Worm (Caenorhabditis elegans) whole organism, midembryonic: ENCODE data around the gene laf-1.
A peak's percentile ranks its signal among the peaks of the same experiment; 100 is the strongest.

Source experiments
- T22C8.4 ChIP-seq: fragments of 200-800 bp; sonication (Bioruptor generic); IDR thresholded peaks from 2 replicates; pipeline ENCODE4 v1.3.6; 2022; ENCODE audit warnings: missing genetic modification characterization, missing compliant biosample characterization
- cog-1 ChIP-seq: sonication (generic microtip); optimal IDR thresholded peaks from 2 replicates; lab custom pipeline; 2016; ENCODE audit warnings: missing genetic modification characterization, missing compliant biosample characterization
- flt-1 ChIP-seq: fragments of 200-800 bp; sonication (Bioruptor generic); IDR thresholded peaks from 2 replicates; pipeline ENCODE4 v1.3.6; 2022; ENCODE audit warnings: missing genetic modification characterization, missing compliant biosample characterization
- klf-2 ChIP-seq: fragments of 200-800 bp; sonication (Bioruptor generic); conservative IDR thresholded peaks from 2 replicates; pipeline ENCODE4 v1.3.6; 2022; ENCODE audit warnings: missing genetic modification reagents, missing genetic modification characterization, missing compliant biosample characterization
- med-1 ChIP-seq: sonication (generic microtip); optimal IDR thresholded peaks from 2 replicates; lab custom pipeline; 2017; ENCODE audit warnings: missing genetic modification characterization, mild to moderate bottlenecking, missing compliant biosample characterization, antibody characterized with exemption, missing genetic modification reagents; ENCODE audit not compliant: insufficient read depth
- ref-1 ChIP-seq: fragments of 200-800 bp; sonication (Bioruptor generic); conservative IDR thresholded peaks from 2 replicates; pipeline ENCODE4 v1.3.6; 2022; ENCODE audit warnings: missing genetic modification reagents, missing genetic modification characterization, missing compliant biosample characterization
- tab-1 ChIP-seq: fragments of 200-800 bp; sonication (Bioruptor generic); IDR thresholded peaks from 2 replicates; pipeline ENCODE4 v1.3.6; 2022; ENCODE audit warnings: missing genetic modification characterization, missing compliant biosample characterization
- ztf-23 ChIP-seq: fragments of 200-800 bp; sonication (Bioruptor generic); IDR thresholded peaks from 2 replicates; pipeline ENCODE4 v1.3.6; 2022; ENCODE audit warnings: missing genetic modification reagents, missing genetic modification characterization, missing compliant biosample characterization
- ztf-29 ChIP-seq: fragments of 200-800 bp; sonication (Bioruptor generic); IDR thresholded peaks from 2 replicates; pipeline ENCODE4 v1.3.6; 2022; ENCODE audit warnings: missing genetic modification reagents, missing genetic modification characterization, missing compliant biosample characterization

laf-1 gene

ce11 chrIII:2801800-2802515, 23.1 kb upstream of the laf-1 start, which contains the start of the genes twk-45 and Y71H2AM.25:
Gene twk-45 (minus strand): TSS chrIII:2801900.
Gene Y71H2AM.25 (plus strand): TSS chrIII:2802465.
- TF ChIP-seq med-1 (no peak), flt-1 (GFP tag; lab: Robert Waterston, UW) (no peak), cog-1 (tag; lab: Kevin White, UChicago) (no peak), T22C8.4 (GFP tag; lab: Robert Waterston, UW) (no peak), tab-1 (no peak), ref-1 (GFP tag; lab: Robert Waterston, UW) (no peak), ztf-29 (GFP tag; lab: Robert Waterston, UW) (no peak), klf-2 (GFP tag; lab: Robert Waterston, UW) (no peak), ztf-23 (GFP tag; lab: Robert Waterston, UW) (no peak)

- TF ChIP-seq med-1: no peak
- TF ChIP-seq tab-1: 0 out of 2 replicates have a peak, but pooled peaks have one; percentile 33
- no peak for TF ChIP-seq cog-1 (tag; lab: Kevin White, UChicago)
- TF ChIP-seq klf-2 (GFP tag; lab: Robert Waterston, UW): no peak
- no peak for TF ChIP-seq flt-1 (GFP tag; lab: Robert Waterston, UW)
Measured at ce11 chrIII:2800743-2801142, 21.9 kb upstream of the laf-1 start.

- TF ChIP-seq flt-1 (GFP tag; lab: Robert Waterston, UW) (0 out of 2 replicates have a peak, but pooled peaks have one; percentile 5), ref-1 (GFP tag; lab: Robert Waterston, UW) (no peak), tab-1 (no peak), med-1 (no peak), ztf-29 (GFP tag; lab: Robert Waterston, UW) (0 out of 2 replicates have a peak, but pooled peaks have one; percentile 42)
Measured at ce11 chrIII:2795442-2796023, 16.7 kb upstream of the laf-1 start.

ce11 chrIII:2794057-2794456, 15.2 kb upstream of the laf-1 start:
- TF ChIP-seq cog-1 (tag; lab: Kevin White, UChicago) (no peak), flt-1 (GFP tag; lab: Robert Waterston, UW) (no peak), ztf-29 (GFP tag; lab: Robert Waterston, UW) (no peak), T22C8.4 (GFP tag; lab: Robert Waterston, UW) (no peak), ztf-23 (GFP tag; lab: Robert Waterston, UW) (no peak), ref-1 (GFP tag; lab: Robert Waterston, UW) (no peak), klf-2 (GFP tag; lab: Robert Waterston, UW) (no peak), med-1 (no peak), tab-1 (no peak)

- no peak for TF ChIP-seq cog-1 (tag; lab: Kevin White, UChicago)
- TF ChIP-seq T22C8.4 (GFP tag; lab: Robert Waterston, UW): 0 out of 2 replicates have a peak, but pooled peaks have one; percentile 8
Measured at ce11 chrIII:2787979-2788491, 9.2 kb upstream of the laf-1 start, which contains the start of gene tbcc-1. Gene tbcc-1 (plus strand): TSS chrIII:2788441.

ce11 chrIII:2786740-2787139, 7.9 kb upstream of the laf-1 start, which contains the start of gene nduc-2:
Gene nduc-2 (plus strand): TSS chrIII:2786852.
- no peak for TF ChIP-seq klf-2 (GFP tag; lab: Robert Waterston, UW)
- no peak for TF ChIP-seq ztf-23 (GFP tag; lab: Robert Waterston, UW)
- no peak for TF ChIP-seq T22C8.4 (GFP tag; lab: Robert Waterston, UW)
- no peak for TF ChIP-seq cog-1 (tag; lab: Kevin White, UChicago)
- no peak for TF ChIP-seq med-1
- TF ChIP-seq ztf-29 (GFP tag; lab: Robert Waterston, UW): no peak
- TF ChIP-seq ref-1 (GFP tag; lab: Robert Waterston, UW): no peak
- no peak for TF ChIP-seq flt-1 (GFP tag; lab: Robert Waterston, UW)
- TF ChIP-seq tab-1: no peak

ce11 chrIII:2785840-2786239, 7.0 kb upstream of the laf-1 start, which contains the start of gene Y71H2AM.20:
Gene Y71H2AM.20 (minus strand): TSS chrIII:2785948.
- TF ChIP-seq tab-1 (0 out of 2 replicates have a peak, but pooled peaks have one; percentile 74), cog-1 (tag; lab: Kevin White, UChicago) (peak; percentile 76), ztf-23 (GFP tag; lab: Robert Waterston, UW) (peak; percentile 79), flt-1 (GFP tag; lab: Robert Waterston, UW) (peak; percentile 89), ztf-29 (GFP tag; lab: Robert Waterston, UW) (peak; percentile 19; the same call in 1 of the 2 replicates), ref-1 (GFP tag; lab: Robert Waterston, UW) (no peak), med-1 (peak; percentile 27), klf-2 (GFP tag; lab: Robert Waterston, UW) (0 out of 2 replicates have a peak, but pooled peaks have one; percentile 4), T22C8.4 (GFP tag; lab: Robert Waterston, UW) (peak; percentile 79)

ce11 chrIII:2781833-2782232, 3.0 kb upstream of the laf-1 start:
- TF ChIP-seq T22C8.4 (GFP tag; lab: Robert Waterston, UW): no peak
- no peak for TF ChIP-seq med-1
- no peak for TF ChIP-seq flt-1 (GFP tag; lab: Robert Waterston, UW)
- TF ChIP-seq klf-2 (GFP tag; lab: Robert Waterston, UW): no peak
- no peak for TF ChIP-seq ztf-29 (GFP tag; lab: Robert Waterston, UW)
- TF ChIP-seq tab-1: no peak
- no peak for TF ChIP-seq ztf-23 (GFP tag; lab: Robert Waterston, UW)
- TF ChIP-seq ref-1 (GFP tag; lab: Robert Waterston, UW): no peak
- TF ChIP-seq cog-1 (tag; lab: Kevin White, UChicago): no peak

ce11 chrIII:2780793-2781192, 1.9 kb upstream of the laf-1 start, which contains the start of gene Y71H2AM.6:
Gene Y71H2AM.6 (plus strand): TSS chrIII:2781056.
- TF ChIP-seq T22C8.4 (GFP tag; lab: Robert Waterston, UW): peak; percentile 11; the same call in 1 of the 2 replicates
- TF ChIP-seq ztf-23 (GFP tag; lab: Robert Waterston, UW): no peak
- TF ChIP-seq med-1: no peak
- TF ChIP-seq ztf-29 (GFP tag; lab: Robert Waterston, UW): no peak
